Worm (Caenorhabditis elegans): ENCODE results near the gene Y43F8C.3.

Gene Y43F8C.3

DNA sequence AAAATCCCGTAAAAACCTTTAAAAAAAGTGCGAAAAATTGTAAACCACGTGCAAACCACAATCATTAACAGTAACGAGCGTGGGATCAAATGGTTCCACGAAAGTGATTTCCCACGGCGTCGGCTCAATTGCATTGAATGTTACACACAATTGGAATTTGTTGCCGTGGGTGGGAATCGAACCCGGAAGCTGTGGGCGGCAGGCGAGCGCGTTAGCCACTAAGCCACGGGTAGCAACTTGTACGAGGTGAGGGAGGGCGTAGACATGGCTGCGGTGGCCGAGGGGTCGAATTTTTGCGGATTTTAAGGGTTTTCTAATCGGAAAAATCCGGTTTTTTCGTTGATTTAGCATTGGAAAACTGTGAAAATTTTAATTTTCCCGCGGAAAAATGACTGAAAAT, 20.6 kb upstream of the Y43F8C.3 start (continued):
- TF ChIP-seq Y79H2A.3 (GFP tag; conservative IDR thresholded peaks at IDR 0.05) (no peak), dpl-1 (GFP tag; optimal IDR thresholded peaks at IDR 0.05) (peak; percentile 55), T26A5.8 (tag; optimal IDR thresholded peaks at IDR 0.05) (peak; percentile 96), mes-4 (tag; optimal IDR thresholded peaks at IDR 0.05) (peak; percentile 94), hlh-26 (GFP tag; conservative IDR thresholded peaks at IDR 0.05) (no peak), rpc-1 (optimal IDR thresholded peaks at IDR 0.05) (peak; percentile 90), rpc-1 (tag; optimal IDR thresholded peaks at IDR 0.05) (peak; percentile 86), aptf-3 (GFP tag; IDR thresholded peaks at IDR 0.05) (peak; percentile 90; the same call in 1 of the 2 replicates), mcd-1 (GFP tag; IDR thresholded peaks at IDR 0.05) (peak; percentile 81), athp-1 (tag; optimal IDR thresholded peaks at IDR 0.05) (peak; percentile 93), madf-8 (GFP tag; conservative IDR thresholded peaks at IDR 0.05) (0 out of 2 replicates have a peak, but pooled peaks have one; percentile 34), efl-1 (GFP tag; optimal IDR thresholded peaks at IDR 0.05) (peak; percentile 27), ceh-79 (tag; optimal IDR thresholded peaks at IDR 0.05) (peak; percentile 93), hsf-1 (GFP tag; IDR thresholded peaks at IDR 0.05) (peak; percentile 78), attf-3 (GFP tag; conservative IDR thresholded peaks at IDR 0.05) (peak; percentile 68), ztf-26 (tag; optimal IDR thresholded peaks at IDR 0.05) (peak; percentile 91), ztf-28 (GFP tag; IDR thresholded peaks at IDR 0.05) (peak; percentile 75; the same call in 1 of the 2 replicates), F22D6.2 (tag; optimal IDR thresholded peaks at IDR 0.05) (peak; percentile 78), repo-1 (tag; optimal IDR thresholded peaks at IDR 0.05) (peak; percentile 95), sptf-2 (GFP tag; optimal IDR thresholded peaks at IDR 0.05) (no peak), C06A6.2 (GFP tag; conservative IDR thresholded peaks at IDR 0.05) (peak; percentile 73), nhr-90 (tag; optimal IDR thresholded peaks at IDR 0.05) (peak; percentile 96), ceh-100 (GFP tag; IDR thresholded peaks at IDR 0.05) (peak; percentile 57; the same call in 1 of the 2 replicates), F52B5.7 (tag; optimal IDR thresholded peaks at IDR 0.05) (peak; percentile 94), madf-10 (tag; optimal IDR thresholded peaks at IDR 0.05) (peak; percentile 85), cebp-2 (GFP tag; IDR thresholded peaks at IDR 0.05) (peak; percentile 92), ztf-18 (tag; optimal IDR thresholded peaks at IDR 0.05) (peak; percentile 83), madf-3 (GFP tag; IDR thresholded peaks at IDR 0.05) (no peak; the same call in 1 of the 2 replicates), ceh-58 (GFP tag; IDR thresholded peaks at IDR 0.05) (peak; percentile 90; the same call in 1 of the 2 replicates), attf-5 (GFP tag; optimal IDR thresholded peaks at IDR 0.05) (peak; percentile 76), nfyb-1 (GFP tag; IDR thresholded peaks at IDR 0.05) (peak; percentile 96), bed-1 (GFP tag; IDR thresholded peaks at IDR 0.05) (peak; percentile 88; the same call in 1 of the 2 replicates), sdz-38 (tag; optimal IDR thresholded peaks at IDR 0.05) (peak; percentile 50), F39B2.1 (GFP tag; IDR thresholded peaks at IDR 0.05) (0 out of 2 replicates have a peak, but pooled peaks have one; percentile 38), lag-1 (GFP tag; IDR thresholded peaks at IDR 0.05) (peak; percentile 89), ztf-25 (GFP tag; IDR thresholded peaks at IDR 0.05) (peak; percentile 89), lin-35 (GFP tag; optimal IDR thresholded peaks at IDR 0.05) (peak in 1 of 3 experiments; percentile 74), let-607 (tag; optimal IDR thresholded peaks at IDR 0.05) (peak; percentile 72 to 74), D2030.7 (GFP tag; IDR thresholded peaks at IDR 0.05) (peak; percentile 94), akir-1 (GFP tag; optimal IDR thresholded peaks at IDR 0.05) (no peak), lin-40 (tag; optimal IDR thresholded peaks at IDR 0.05) (peak; percentile 92), rec-8 (tag; optimal IDR thresholded peaks at IDR 0.05) (peak; percentile 91 to 93), lsl-1 (GFP tag; optimal IDR thresholded peaks at IDR 0.05) (peak; percentile 77), aptf-2 (GFP tag; conservative IDR thresholded peaks at IDR 0.05) (peak; percentile 51; the same call in 1 of the 2 replicates), zfh-2 (GFP tag; conservative IDR thresholded peaks at IDR 0.05) (peak; percentile 94), F37B4.10 (GFP tag; IDR thresholded peaks at IDR 0.05) (peak; percentile 92; the same call in 1 of the 2 replicates), F49E8.2 (tag; optimal IDR thresholded peaks at IDR 0.05; ENCODE audit: insufficient read depth) (peak; percentile 94), nhr-179 (tag; optimal IDR thresholded peaks at IDR 0.05) (peak; percentile 50)
